Fruit fly (Drosophila melanogaster) whole organism: ENCODE measurements around the gene CNPYb.

Experiments
- CG8478 ChIP-seq: fragments of >200 bp; optimal IDR thresholded peaks from 2 replicates; lab custom pipeline; 2018; ENCODE audit warnings: inconsistent platforms
- Dll ChIP-seq: fragments of >200 bp; optimal IDR thresholded peaks from 2 replicates; lab custom pipeline; 2017
- EcR ChIP-seq, 2 experiments: fragments of >200 bp; optimal IDR thresholded peaks; 2 replicates each; lab custom pipeline; 2017; ENCODE audit warnings: missing biosample characterization in 2 of 2, missing genetic modification characterization in 2 of 2, missing genetic modification reagents in 2 of 2
- pan ChIP-seq: fragments of >200 bp; optimal IDR thresholded peaks from 2 replicates; lab custom pipeline; 2017
- psq ChIP-seq: fragments of >200 bp; optimal IDR thresholded peaks from 2 replicates; lab custom pipeline; 2017
- usp ChIP-seq: fragments of >200 bp; optimal IDR thresholded peaks from 2 replicates; lab custom pipeline; 2017; ENCODE audit warnings: missing biosample characterization, missing genetic modification characterization, mixed read lengths

CNPYb gene

DNA sequence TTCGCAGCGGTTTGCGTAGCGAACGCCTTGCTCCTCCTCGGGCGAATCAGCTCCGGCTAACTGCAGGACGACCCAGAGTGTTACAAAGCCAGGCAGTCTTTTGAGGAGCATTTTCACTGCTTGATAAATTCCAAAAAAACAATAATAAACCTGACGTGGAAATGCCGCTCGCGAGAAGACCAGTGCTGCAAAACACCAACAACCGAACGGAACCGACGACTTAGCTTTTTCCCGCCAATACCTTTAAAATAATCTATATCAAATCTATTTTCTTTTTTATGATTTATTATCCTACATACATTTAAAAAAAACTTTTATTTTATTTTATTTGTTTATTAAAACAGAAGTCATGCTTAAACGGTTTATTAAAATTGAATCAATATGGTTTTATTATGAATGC, at the start of gene CNPYb:
TSS of gene CNPYb (minus strand) at position 186 of the 400 bp plus-strand sequence.
- TF ChIP-seq Dll (lab: Kevin White, UChicago), result no peak
- no peak for TF ChIP-seq EcR (GFP tag; optimal IDR thresholded peaks at IDR 0.05; lab: Kevin White, UChicago)
- no peak for TF ChIP-seq psq (lab: Kevin White, UChicago)

DNA sequence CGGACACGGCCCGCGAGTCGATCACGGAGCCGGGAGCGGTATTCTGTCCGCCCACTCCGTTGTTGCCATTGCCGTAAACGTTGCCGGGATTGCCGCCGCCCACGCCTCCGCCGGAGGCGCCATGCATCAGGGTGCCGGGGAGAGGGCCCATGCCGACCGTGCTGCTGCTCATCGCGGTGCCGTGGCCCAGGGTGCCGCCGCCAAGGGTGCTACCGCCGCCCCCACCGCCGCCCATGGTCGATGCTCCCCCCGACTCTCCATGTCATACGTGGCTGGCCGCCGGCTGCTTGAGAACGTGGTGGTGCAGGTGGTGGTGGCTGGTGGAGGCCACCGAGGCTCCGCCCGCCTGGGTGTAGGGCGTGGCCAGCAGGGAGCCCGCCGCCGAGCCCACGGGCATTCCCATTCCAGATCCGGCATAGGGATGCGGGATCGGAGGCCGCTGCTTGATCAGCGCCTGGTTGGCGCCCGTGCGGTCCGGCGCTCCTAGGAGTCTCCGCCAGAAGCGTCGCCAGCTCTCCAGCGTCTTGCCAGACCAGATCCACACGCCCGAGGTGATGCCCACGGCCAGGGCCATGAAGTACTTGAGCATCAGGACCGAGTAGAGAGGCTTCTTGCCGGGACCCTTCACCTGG, 48.0 kb upstream of the CNPYb start:
- TF ChIP-seq usp (no peak), EcR (GFP tag; optimal IDR thresholded peaks at IDR 0.05; lab: Kevin White, UChicago) (no peak), CG8478 (lab: Kevin White, UChicago) (no peak), psq (lab: Kevin White, UChicago) (no peak), Dll (lab: Kevin White, UChicago) (no peak), pan (no peak)

- TF ChIP-seq pan (no peak), Dll (lab: Kevin White, UChicago) (no peak), psq (lab: Kevin White, UChicago) (no peak), CG8478 (lab: Kevin White, UChicago) (no peak), usp (no peak), EcR (GFP tag; optimal IDR thresholded peaks at IDR 0.05; lab: Kevin White, UChicago) (no peak)
Measured at dm6 chr3L:19142587-19142986, 46.6 kb upstream of the CNPYb start.

DNA sequence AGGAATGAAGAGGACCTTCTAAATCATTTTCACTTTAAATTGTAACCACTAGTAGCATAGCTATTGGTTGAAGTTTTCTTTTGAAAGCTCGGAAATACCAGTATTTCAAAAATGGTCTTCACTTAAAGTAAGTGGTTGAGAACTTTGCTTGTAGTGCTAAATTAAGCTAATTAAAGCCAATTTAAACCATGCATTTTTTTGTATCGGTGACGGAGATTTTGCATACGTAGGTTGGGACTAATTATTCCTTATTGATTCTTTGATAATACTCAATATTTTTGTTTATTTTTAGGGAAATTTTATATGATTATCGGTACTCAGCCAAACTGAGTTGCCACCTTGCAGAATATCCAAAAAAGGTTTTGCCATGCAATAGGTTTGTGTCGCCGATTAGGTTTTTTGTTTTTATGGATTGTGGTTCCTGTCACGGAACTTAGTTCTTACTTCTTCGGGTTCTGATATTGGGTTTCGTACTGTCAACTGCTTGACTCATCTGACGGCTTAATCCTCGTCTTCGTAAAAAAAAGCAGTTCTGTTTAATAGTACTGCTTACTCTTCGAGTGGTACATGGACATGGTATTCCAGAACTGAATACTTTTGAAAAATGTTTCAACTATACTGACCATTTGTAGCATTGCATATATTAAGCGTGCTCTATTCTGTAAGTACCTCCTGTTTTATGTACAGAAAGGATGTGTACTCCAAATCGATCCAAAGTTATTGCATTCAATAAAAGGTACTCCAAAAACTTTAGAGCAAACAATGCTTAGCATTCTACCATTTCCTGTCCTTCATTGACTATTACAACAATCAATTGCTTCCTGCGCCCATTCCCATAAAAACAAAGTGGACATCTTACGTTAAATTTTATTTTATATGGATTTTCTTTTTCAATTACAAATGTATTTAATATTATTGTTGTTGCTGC, 44.3 kb upstream of the CNPYb start:
- TF ChIP-seq usp (no peak), Dll (lab: Kevin White, UChicago) (no peak), psq (lab: Kevin White, UChicago) (no peak), pan (no peak), EcR (GFP tag; optimal IDR thresholded peaks at IDR 0.05; lab: Kevin White, UChicago) (no peak), CG8478 (lab: Kevin White, UChicago) (no peak)

- TF ChIP-seq Dll (lab: Kevin White, UChicago), result no peak
- TF ChIP-seq pan, result no peak
- TF ChIP-seq CG8478 (lab: Kevin White, UChicago), result no peak
- TF ChIP-seq EcR (GFP tag; optimal IDR thresholded peaks at IDR 0.05; lab: Kevin White, UChicago), result no peak
- TF ChIP-seq psq (lab: Kevin White, UChicago), result no peak
- TF ChIP-seq usp, result no peak
Measured at dm6 chr3L:19138925-19139503, 43.0 kb upstream of the CNPYb start, which contains the start of gene CG14082. TSS of gene CG14082 (minus strand) at chr3L:19138975.

DNA sequence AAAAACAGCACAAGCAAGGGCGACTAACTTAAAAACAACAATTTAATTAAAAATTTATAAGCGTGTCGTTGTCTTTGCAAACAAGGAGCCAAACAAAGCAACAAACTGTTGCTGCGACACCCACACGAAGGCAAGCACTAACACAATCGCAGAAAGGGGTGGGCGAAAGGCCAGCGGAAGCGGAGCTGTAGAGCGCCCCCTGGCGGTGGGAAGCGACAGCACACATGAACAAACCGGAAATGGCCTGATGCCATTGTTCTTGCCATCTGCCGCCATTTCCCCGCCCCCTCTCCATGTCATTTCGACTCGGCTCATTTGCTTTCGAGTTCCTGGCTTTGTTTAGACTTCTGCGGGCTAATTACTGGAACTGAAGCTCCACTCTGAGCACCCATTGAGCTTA, 36.6 kb upstream of the CNPYb start:
- no peak for TF ChIP-seq CG8478 (lab: Kevin White, UChicago)
- TF ChIP-seq pan, result no peak
- TF ChIP-seq EcR (GFP tag; optimal IDR thresholded peaks at IDR 0.05; lab: Kevin White, UChicago), result no peak
- no peak for TF ChIP-seq Dll (lab: Kevin White, UChicago)
- no peak for TF ChIP-seq psq (lab: Kevin White, UChicago)
- no peak for TF ChIP-seq usp

dm6 chr3L:19129565-19129964, 33.5 kb upstream of the CNPYb start, which contains the start of gene Spn75F:
TSS of gene Spn75F (minus strand) at chr3L:19129665.
- no peak for TF ChIP-seq CG8478 (lab: Kevin White, UChicago)
- TF ChIP-seq EcR (GFP tag; optimal IDR thresholded peaks at IDR 0.05; lab: Kevin White, UChicago), result no peak
- TF ChIP-seq Dll (lab: Kevin White, UChicago), result no peak

dm6 chr3L:19100188-19100587, 4.2 kb upstream of the CNPYb start, which contains the start of gene Gem2:
TSS of gene Gem2 (minus strand) at chr3L:19100363.
- TF ChIP-seq usp (no peak), pan (no peak), CG8478 (lab: Kevin White, UChicago) (no peak), EcR (GFP tag; optimal IDR thresholded peaks at IDR 0.05; lab: Kevin White, UChicago) (no peak), psq (lab: Kevin White, UChicago) (no peak), Dll (lab: Kevin White, UChicago) (no peak)

DNA sequence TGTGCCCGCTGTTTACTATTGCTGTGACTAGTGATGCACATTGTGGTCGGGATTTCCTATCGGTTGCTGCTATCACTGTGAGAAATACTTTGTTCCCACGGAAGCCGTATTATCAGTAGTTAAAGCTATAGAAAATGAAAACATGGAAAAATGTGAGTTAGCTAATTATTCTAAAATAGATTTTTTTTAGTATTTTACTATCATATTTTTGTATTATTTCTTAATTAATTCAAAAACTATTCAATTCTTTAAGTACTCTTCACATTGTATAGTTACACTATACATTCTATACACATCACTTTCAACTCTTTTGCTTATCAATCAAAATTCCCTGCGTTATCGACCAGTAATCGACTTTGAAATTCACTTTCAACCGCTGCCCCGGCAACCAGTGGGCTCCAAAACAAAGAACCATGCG, 1.7 kb upstream of the CNPYb start, which contains the start of the genes Naxd and CG14079:
TSS of gene Naxd (minus strand) at position 45 of the 418 bp plus-strand sequence.
TSS of gene CG14079 (plus strand) at position 335 of the 418 bp plus-strand sequence.
- TF ChIP-seq pan, result no peak
- TF ChIP-seq psq (lab: Kevin White, UChicago), result no peak
- no peak for TF ChIP-seq Dll (lab: Kevin White, UChicago)
- TF ChIP-seq CG8478 (lab: Kevin White, UChicago), result no peak
- TF ChIP-seq EcR (GFP tag; optimal IDR thresholded peaks at IDR 0.05; lab: Kevin White, UChicago), result no peak
- TF ChIP-seq usp, result no peak

DNA sequence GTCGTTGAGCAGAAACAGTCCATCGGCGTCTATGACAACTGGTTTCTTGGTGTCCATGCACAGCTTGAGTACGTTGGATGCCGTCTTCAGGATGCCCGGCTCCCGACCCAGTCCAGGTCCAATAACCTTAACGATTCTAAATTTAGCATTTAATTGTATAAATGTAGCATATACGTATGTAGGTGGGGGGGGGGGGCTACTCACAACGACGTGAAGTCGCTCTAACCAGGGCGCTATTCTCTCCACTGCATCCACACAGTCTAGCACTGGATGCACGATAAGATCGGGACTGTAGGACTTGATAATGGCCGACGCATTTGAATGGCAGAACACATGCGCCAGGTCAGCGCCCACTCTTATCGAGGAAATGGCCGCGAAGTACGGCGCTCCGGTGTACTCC, 1.1 kb upstream of the CNPYb start:
- TF ChIP-seq EcR (GFP tag; optimal IDR thresholded peaks at IDR 0.05; lab: Kevin White, UChicago) (no peak), CG8478 (lab: Kevin White, UChicago) (no peak), Dll (lab: Kevin White, UChicago) (no peak)

- peak; percentile 93 to 97 for TF ChIP-seq EcR (GFP tag; optimal IDR thresholded peaks at IDR 0.05; lab: Kevin White, UChicago)
- TF ChIP-seq CG8478 (lab: Kevin White, UChicago), result no peak
Measured at dm6 chr3L:19092125-19093058, 3.6 kb downstream of the CNPYb start, which contains the start of gene MESR6. TSS of gene MESR6 (plus strand) at chr3L:19092670.
